Worm (Caenorhabditis elegans): ENCODE measurements around the gene srg-69.
A peak's percentile ranks its signal among the peaks of the same experiment; 100 is the strongest.

ce11 chrII:5336035-5336376 lies 19.5 kb upstream of the srg-69 start:
- no peak for TF ChIP-seq ceh-9 (tag; optimal IDR thresholded peaks at IDR 0.05)
- TF ChIP-seq ama-1 (optimal IDR thresholded peaks at IDR 0.05), result no peak
- TF ChIP-seq hlh-30 (tag; optimal IDR thresholded peaks at IDR 0.05; ENCODE audit: insufficient read depth), result no peak
- TF ChIP-seq hlh-13 (GFP tag; optimal IDR thresholded peaks at IDR 0.05), result no peak
- peak; percentile 66 for TF ChIP-seq nfya-1 (tag; optimal IDR thresholded peaks at IDR 0.05)
- TF ChIP-seq Y22D7AL.16 (tag; optimal IDR thresholded peaks at IDR 0.05), result no peak
- no peak for TF ChIP-seq pax-1 (tag; optimal IDR thresholded peaks at IDR 0.05)
- TF ChIP-seq C08G9.2 (tag; optimal IDR thresholded peaks at IDR 0.05), result peak; percentile 9
- TF ChIP-seq rnt-1 (tag; optimal IDR thresholded peaks at IDR 0.05), result no peak
- peak; percentile 57 for TF ChIP-seq hlh-6 (tag; optimal IDR thresholded peaks at IDR 0.05)
- TF ChIP-seq fkh-6 (tag; optimal IDR thresholded peaks at IDR 0.05), result no peak

Measured in whole organism, late embryonic.